Fruit fly (Drosophila melanogaster): Measurements from ENCODE around the gene Pli.

Pli gene

DNA sequence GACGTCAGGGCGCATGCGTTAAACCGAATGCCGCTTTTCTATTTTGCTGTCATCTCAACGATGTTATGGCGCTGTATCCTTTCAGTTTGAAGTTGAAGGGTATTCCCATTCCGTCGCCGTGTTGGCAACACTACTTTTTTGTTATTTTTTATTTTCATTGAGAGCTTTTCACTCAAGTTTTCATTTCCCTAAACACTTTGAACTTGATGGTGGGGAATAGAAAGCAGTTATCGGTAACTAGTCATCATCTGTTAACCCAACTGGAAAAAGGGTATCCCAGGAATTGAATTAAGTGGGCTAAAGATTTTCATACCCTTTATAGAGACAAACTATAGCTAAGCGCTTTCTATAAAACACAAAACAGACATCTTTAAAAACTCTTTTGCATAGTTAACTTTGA, 2.3 kb downstream of the Pli start (continued):
- TF ChIP-seq fd96Cb (tag; optimal IDR thresholded peaks at IDR 0.05), result no peak
- TF ChIP-seq sisA (GFP tag; IDR thresholded peaks at IDR 0.05), result peak; percentile 5; the same call in 1 of the 2 replicates
- no peak for TF ChIP-seq CG15479 (GFP tag; optimal IDR thresholded peaks at IDR 0.05)
- no peak for TF ChIP-seq ara (GFP tag; IDR thresholded peaks at IDR 0.05)
- TF ChIP-seq CG11695 (GFP tag; IDR thresholded peaks at IDR 0.05), result 0 out of 3 replicates have a peak, but pooled peaks have one; percentile 20
- no peak for TF ChIP-seq klu (GFP tag; IDR thresholded peaks at IDR 0.05)
- TF ChIP-seq Oli (tag; optimal IDR thresholded peaks at IDR 0.05), result no peak
- no peak for TF ChIP-seq CG6272 (GFP tag; IDR thresholded peaks at IDR 0.05)
- no peak for TF ChIP-seq maf-S (GFP tag; optimal IDR thresholded peaks at IDR 0.05)
- no peak for TF ChIP-seq Atf6 (GFP tag; IDR thresholded peaks at IDR 0.05)
- TF ChIP-seq CG13624 (GFP tag; optimal IDR thresholded peaks at IDR 0.05), result no peak
- no peak for TF ChIP-seq CG4617 (GFP tag; optimal IDR thresholded peaks at IDR 0.05; ENCODE audit: borderline replicate concordance)
- peak; percentile 4 for TF ChIP-seq gem (tag; optimal IDR thresholded peaks at IDR 0.05)
- no peak for TF ChIP-seq Mad (GFP tag; optimal IDR thresholded peaks at IDR 0.05)
- peak; percentile 28; the same call in 1 of the 2 replicates for TF ChIP-seq lmd (GFP tag; IDR thresholded peaks at IDR 0.05)
- TF ChIP-seq Drgx (GFP tag; IDR thresholded peaks at IDR 0.05), result peak; percentile 5; the same call in 1 of the 2 replicates
- TF ChIP-seq lilli (GFP tag; optimal IDR thresholded peaks at IDR 0.05), result no peak
- TF ChIP-seq CG13775 (GFP tag; optimal IDR thresholded peaks at IDR 0.05), result no peak
- no peak for TF ChIP-seq ERR (GFP tag; optimal IDR thresholded peaks at IDR 0.05)
- no peak for TF ChIP-seq CG34376 (GFP tag; optimal IDR thresholded peaks at IDR 0.05)
- TF ChIP-seq Dp (GFP tag; optimal IDR thresholded peaks at IDR 0.05), result no peak
- TF ChIP-seq ase (GFP tag; IDR thresholded peaks at IDR 0.05), result no peak
- no peak for TF ChIP-seq CG17612 (GFP tag; IDR thresholded peaks at IDR 0.05)
- TF ChIP-seq CG11723 (GFP tag; optimal IDR thresholded peaks at IDR 0.05), result no peak
- no peak for TF ChIP-seq corto (GFP tag; optimal IDR thresholded peaks at IDR 0.05)
- TF ChIP-seq MTF-1 (GFP tag; optimal IDR thresholded peaks at IDR 0.05; ENCODE audit: borderline replicate concordance), result no peak
- peak; percentile 1 for TF ChIP-seq Fer3 (tag; optimal IDR thresholded peaks at IDR 0.05)
- TF ChIP-seq CG7372 (GFP tag; IDR thresholded peaks at IDR 0.05), result no peak
- no peak for TF ChIP-seq Bgb (GFP tag; IDR thresholded peaks at IDR 0.05; ENCODE audit: partially characterized antibody)
- TF ChIP-seq CG13123 (GFP tag; optimal IDR thresholded peaks at IDR 0.05), result no peak
- no peak for TF ChIP-seq dimm (GFP tag; IDR thresholded peaks at IDR 0.05)
- no peak for TF ChIP-seq CG10654 (GFP tag; optimal IDR thresholded peaks at IDR 0.05)
- 0 out of 2 replicates have a peak, but pooled peaks have one; percentile 5 for TF ChIP-seq cas (GFP tag; IDR thresholded peaks at IDR 0.05)
- TF ChIP-seq CG14441 (GFP tag; IDR thresholded peaks at IDR 0.05), result peak; percentile 27; the same call in 1 of the 2 replicates
- TF ChIP-seq Sin3A (optimal IDR thresholded peaks at IDR 0.05), result no peak
- TF ChIP-seq CG8290 (GFP tag; optimal IDR thresholded peaks at IDR 0.05), result no peak
- no peak for TF ChIP-seq CG8290 (tag; optimal IDR thresholded peaks at IDR 0.05)
- no peak for TF ChIP-seq Asciz (GFP tag; optimal IDR thresholded peaks at IDR 0.05)

DNA sequence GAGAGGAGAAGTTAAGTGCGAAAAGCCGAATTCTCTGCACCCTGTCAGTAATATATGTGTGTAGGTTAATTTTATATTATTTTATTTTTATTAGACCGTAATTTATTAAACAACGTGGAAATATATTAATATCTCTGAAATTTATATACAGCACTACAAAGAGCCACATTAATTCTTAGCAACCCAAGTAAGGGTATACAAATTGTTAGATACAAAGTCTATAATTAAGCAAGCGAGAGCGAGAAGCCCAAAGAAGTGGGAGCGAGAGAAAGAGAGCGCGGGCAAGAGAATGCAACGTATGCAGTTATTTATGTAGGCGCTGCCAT, 2.8 kb downstream of the Pli start:
- TF ChIP-seq seq (GFP tag; IDR thresholded peaks at IDR 0.05) (peak; percentile 86), CG13287 (GFP tag; IDR thresholded peaks at IDR 0.05; ENCODE audit: partially characterized antibody) (no peak), Mes4 (GFP tag; optimal IDR thresholded peaks at IDR 0.05) (peak; percentile 3), CG18262 (tag; optimal IDR thresholded peaks at IDR 0.05) (peak; percentile 98), Bgb (GFP tag; IDR thresholded peaks at IDR 0.05; ENCODE audit: partially characterized antibody) (no peak), toy (GFP tag; IDR thresholded peaks at IDR 0.05) (peak; percentile 76), cato (GFP tag; optimal IDR thresholded peaks at IDR 0.05; ENCODE audit: borderline replicate concordance) (peak; percentile 73), ab (GFP tag; optimal IDR thresholded peaks at IDR 0.05) (no peak), CG10462 (GFP tag; optimal IDR thresholded peaks at IDR 0.05) (peak; percentile 85), sc (optimal IDR thresholded peaks at IDR 0.05) (no peak), sc (GFP tag; optimal IDR thresholded peaks at IDR 0.05) (peak; percentile 94), prd (optimal IDR thresholded peaks at IDR 0.05) (no peak), prd (GFP tag; IDR thresholded peaks at IDR 0.05) (peak; percentile 95), ems (GFP tag; optimal IDR thresholded peaks at IDR 0.05) (peak; percentile 66), CG1602 (GFP tag; optimal IDR thresholded peaks at IDR 0.05) (peak; percentile 92), trh (GFP tag; optimal IDR thresholded peaks at IDR 0.05) (peak; percentile 86), Hr78 (GFP tag; optimal IDR thresholded peaks at IDR 0.05) (peak in 1 of 2 experiments; percentile 86), dan (GFP tag; IDR thresholded peaks at IDR 0.05) (peak; percentile 91)

All from whole organism, embryonic.